Worm (Caenorhabditis elegans) whole organism, L1 larva: ENCODE measurements around the gene K08D8.7.

ENCODE experiments used
- C04F5.9 ChIP-seq: sonication (generic microtip); optimal IDR thresholded peaks from 2 replicates; lab custom pipeline; 2016; ENCODE audit warnings: missing genetic modification characterization, missing compliant biosample characterization
- C34B4.2 ChIP-seq: sonication (generic microtip); optimal IDR thresholded peaks from 2 replicates; lab custom pipeline; 2017; ENCODE audit warnings: mild to moderate bottlenecking, missing genetic modification characterization, missing compliant biosample characterization
- F16B12.6 ChIP-seq: fragments of 150-350 bp; optimal IDR thresholded peaks from 2 replicates; lab custom pipeline; 2014; ENCODE audit warnings: missing biosample characterization, missing genetic modification characterization
- Y116A8C.19 ChIP-seq: sonication (generic microtip); optimal IDR thresholded peaks from 2 replicates; lab custom pipeline; 2016; ENCODE audit warnings: missing compliant biosample characterization, missing genetic modification characterization, borderline replicate concordance
- aly-2 ChIP-seq: fragments of 150-350 bp; optimal IDR thresholded peaks from 2 replicates; lab custom pipeline; 2014; ENCODE audit warnings: missing biosample characterization, missing genetic modification characterization
- ceh-8 ChIP-seq: fragments of 200-800 bp; sonication (Bioruptor generic); optimal IDR thresholded peaks from 2 replicates; lab custom pipeline; 2018; ENCODE audit warnings: mild to moderate bottlenecking, missing genetic modification characterization, moderate library complexity, missing compliant biosample characterization
- ceh-82 ChIP-seq, 3 experiments: fragments of 150-350 bp in 1 of 3; sonication (generic microtip) in 2 of 3; optimal IDR thresholded peaks; 2 replicates each; lab custom pipeline; 2014 to 2017; ENCODE audit warnings: missing biosample characterization in 3 of 3, missing genetic modification characterization in 3 of 3
- ceh-88 ChIP-seq: fragments of 200-800 bp; sonication (Bioruptor generic); IDR thresholded peaks from 2 replicates; pipeline ENCODE4 v1.3.6; 2022; ENCODE audit warnings: missing genetic modification characterization, missing compliant biosample characterization
- ceh-90 ChIP-seq: sonication (generic microtip); optimal IDR thresholded peaks from 2 replicates; lab custom pipeline; 2016; ENCODE audit warnings: missing genetic modification characterization, missing compliant biosample characterization
- dpl-1 ChIP-seq, 3 experiments: fragments of 150-350 bp in 2 of 3; sonication (generic microtip) in 1 of 3; optimal IDR thresholded peaks; 2 replicates each; lab custom pipeline; 2014 to 2017; ENCODE audit warnings: missing biosample characterization in 3 of 3, missing genetic modification characterization in 3 of 3, missing genetic modification reagents in 3 of 3
- dsc-1 ChIP-seq: sonication (generic microtip); optimal IDR thresholded peaks from 2 replicates; lab custom pipeline; 2016; ENCODE audit warnings: mild to moderate bottlenecking, missing genetic modification characterization, missing compliant biosample characterization
- efl-1 ChIP-seq, 4 experiments: fragments of 150-350 bp; optimal IDR thresholded peaks in 3 of 4; peaks in 1 of 4; 1 replicate in 1 of 4; 2 replicates in 3 of 4; lab custom pipeline; 2014; ENCODE audit warnings: missing biosample characterization in 2 of 4, missing genetic modification characterization in 2 of 4, missing genetic modification reagents in 2 of 4
- egl-13 ChIP-seq: sonication (generic microtip); optimal IDR thresholded peaks from 2 replicates; lab custom pipeline; 2016; ENCODE audit warnings: missing genotype, missing genetic modification reagents, missing genetic modification characterization, missing compliant biosample characterization
- elt-2 ChIP-seq: sonication (generic microtip); optimal IDR thresholded peaks from 2 replicates; lab custom pipeline; 2016; ENCODE audit warnings: missing genetic modification characterization, mild to moderate bottlenecking, inconsistent platforms, missing compliant biosample characterization, missing genetic modification reagents
- elt-3 ChIP-seq, 6 experiments: fragments of 150-350 bp in 1 of 6; sonication (generic microtip); optimal IDR thresholded peaks; 2 replicates each; lab custom pipeline; 2017 to 2018; ENCODE audit warnings: missing biosample characterization in 6 of 6, missing genetic modification characterization in 6 of 6, inconsistent platforms in 1 of 6
- fkh-10 ChIP-seq: sonication (generic microtip); optimal IDR thresholded peaks from 2 replicates; lab custom pipeline; 2017; ENCODE audit warnings: missing biosample characterization, missing genetic modification reagents, missing genetic modification characterization
- fkh-4 ChIP-seq: sonication (generic microtip); optimal IDR thresholded peaks from 2 replicates; lab custom pipeline; 2016; ENCODE audit warnings: missing compliant biosample characterization, missing genetic modification characterization, borderline replicate concordance
- fkh-8 ChIP-seq: sonication (generic microtip); optimal IDR thresholded peaks from 2 replicates; lab custom pipeline; 2016; ENCODE audit warnings: mild to moderate bottlenecking, missing genetic modification characterization, missing compliant biosample characterization
- hpl-2 ChIP-seq: fragments of 150-350 bp; optimal IDR thresholded peaks from 2 replicates; lab custom pipeline; 2014; ENCODE audit warnings: missing biosample characterization, missing genetic modification reagents, missing genetic modification characterization
- irx-1 ChIP-seq: sonication (generic microtip); optimal IDR thresholded peaks from 2 replicates; lab custom pipeline; 2016; ENCODE audit warnings: missing genetic modification characterization, missing compliant biosample characterization
- jun-1 ChIP-seq: fragments of 150-350 bp; optimal IDR thresholded peaks from 2 replicates; lab custom pipeline; 2014; ENCODE audit warnings: missing biosample characterization, missing genetic modification reagents, missing genetic modification characterization
- lin-35 ChIP-seq, 2 experiments: fragments of 150-350 bp; optimal IDR thresholded peaks; 2 replicates each; lab custom pipeline; 2014; ENCODE audit warnings: missing biosample characterization in 2 of 2, missing genetic modification characterization in 2 of 2, missing genetic modification reagents in 2 of 2
- lsy-2 ChIP-seq, 2 experiments: fragments of 150-350 bp; optimal IDR thresholded peaks; 2 replicates each; lab custom pipeline; 2014; ENCODE audit warnings: missing biosample characterization in 2 of 2, missing genetic modification characterization in 2 of 2
- mab-9 ChIP-seq: fragments of 200-800 bp; sonication (Bioruptor generic); IDR thresholded peaks from 2 replicates; pipeline ENCODE4 v1.3.6; 2022; ENCODE audit warnings: missing genetic modification reagents, missing genetic modification characterization, missing compliant biosample characterization
- nhr-19 ChIP-seq: fragments of 200-800 bp; sonication (Bioruptor generic); conservative IDR thresholded peaks from 2 replicates; pipeline ENCODE4 v1.3.6; 2022; ENCODE audit warnings: missing genetic modification characterization, missing compliant biosample characterization
- nhr-20 ChIP-seq: sonication (generic microtip); optimal IDR thresholded peaks from 2 replicates; lab custom pipeline; 2016; ENCODE audit warnings: mild to moderate bottlenecking, missing genetic modification characterization, missing compliant biosample characterization
- nhr-77 ChIP-seq: fragments of 150-350 bp; optimal IDR thresholded peaks from 2 replicates; lab custom pipeline; 2014; ENCODE audit warnings: missing biosample characterization, missing genetic modification characterization
- nhr-85 ChIP-seq: sonication (generic microtip); peaks from one replicate; lab custom pipeline; 2016; ENCODE audit warnings: missing genetic modification characterization, inconsistent platforms, missing compliant biosample characterization
- nhr-90 ChIP-seq: sonication (generic microtip); optimal IDR thresholded peaks from 2 replicates; lab custom pipeline; 2016; ENCODE audit warnings: mild to moderate bottlenecking, missing genetic modification characterization, missing compliant biosample characterization; ENCODE audit not compliant: poor library complexity
- pqm-1 ChIP-seq: sonication (generic microtip); optimal IDR thresholded peaks from 3 replicates; lab custom pipeline; 2017; ENCODE audit warnings: missing biosample characterization, missing genetic modification characterization
- sox-4 ChIP-seq: sonication (generic microtip); optimal IDR thresholded peaks from 2 replicates; lab custom pipeline; 2016; ENCODE audit warnings: missing genetic modification characterization, missing compliant biosample characterization
- swsn-7 ChIP-seq: sonication (generic microtip); optimal IDR thresholded peaks from 2 replicates; lab custom pipeline; 2016; ENCODE audit warnings: missing genetic modification characterization, missing compliant biosample characterization
- unc-130 ChIP-seq: fragments of 150-350 bp; optimal IDR thresholded peaks from 2 replicates; lab custom pipeline; 2017; ENCODE audit warnings: missing biosample characterization, missing genetic modification characterization, inconsistent platforms
- unc-98 ChIP-seq: fragments of 200-800 bp; sonication (Bioruptor generic); IDR thresholded peaks from 2 replicates; pipeline ENCODE4 v1.3.6; 2022; ENCODE audit warnings: missing genetic modification characterization, missing compliant biosample characterization

Gene K08D8.7

DNA sequence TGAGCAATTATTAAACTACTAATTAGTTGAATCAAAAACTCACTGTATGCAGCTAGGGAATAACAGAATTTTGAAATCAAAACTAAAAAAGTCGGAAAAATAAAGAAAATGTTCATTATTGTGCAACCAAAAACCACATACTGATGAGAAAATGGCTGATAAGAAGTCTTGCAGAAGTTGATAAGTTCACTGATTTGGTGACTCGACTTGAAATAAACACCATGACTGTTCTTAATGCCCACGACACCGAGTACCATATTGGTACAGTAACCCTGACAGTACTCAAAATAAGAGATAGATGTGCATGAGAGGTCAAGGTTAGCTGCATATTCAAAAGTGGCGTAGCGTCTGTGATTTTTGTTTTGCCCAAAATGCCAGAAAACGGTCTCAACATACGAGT lies 10.6 kb upstream of the K08D8.7 start:
- TF ChIP-seq ceh-8 (GFP tag; lab: Kevin White, UChicago) (no peak), elt-2 (tag; lab: Kevin White, UChicago) (no peak), unc-98 (GFP tag; lab: Robert Waterston, UW) (no peak), nhr-19 (GFP tag; lab: Robert Waterston, UW) (no peak)

DNA sequence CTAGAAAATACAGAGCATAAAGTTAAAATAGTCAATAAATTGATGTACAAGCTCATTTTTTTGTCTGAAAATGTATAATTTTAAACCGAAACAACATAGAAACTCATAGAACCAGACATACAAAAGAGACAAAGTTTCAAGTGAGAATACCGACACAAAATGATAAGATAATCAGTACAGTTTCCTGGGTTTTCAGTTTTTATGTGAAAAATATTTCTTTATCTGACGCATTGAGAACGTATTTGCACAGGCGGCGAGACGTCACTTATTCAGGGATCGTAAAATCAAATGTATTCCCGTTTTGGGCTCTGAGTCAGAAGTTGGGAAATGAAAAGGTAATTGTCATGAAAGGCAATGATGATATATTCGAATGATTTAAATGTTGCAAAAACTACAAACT lies 6.2 kb upstream of the K08D8.7 start, which contains the start of gene K08D8.6:
Gene K08D8.6, minus strand, starts transcription at position 64 of the 400 bp plus-strand sequence.
- TF ChIP-seq elt-3 (tag; optimal IDR thresholded peaks at IDR 0.05; lab: Kevin White, UChicago) (no peak), efl-1 (optimal IDR thresholded peaks at IDR 0.05; lab: Kevin White, UChicago) (no peak), efl-1 (GFP tag; optimal IDR thresholded peaks at IDR 0.05 in 1 of 2; lab: Kevin White, UChicago) (peak in 1 of 2 experiments; percentile 30), elt-2 (tag; lab: Kevin White, UChicago) (peak; percentile 88), jun-1 (tag; lab: Kevin White, UChicago) (peak; percentile 7), F16B12.6 (tag; lab: Kevin White, UChicago) (no peak), pqm-1 (tag; lab: Kevin White, UChicago) (peak; percentile 78)

DNA sequence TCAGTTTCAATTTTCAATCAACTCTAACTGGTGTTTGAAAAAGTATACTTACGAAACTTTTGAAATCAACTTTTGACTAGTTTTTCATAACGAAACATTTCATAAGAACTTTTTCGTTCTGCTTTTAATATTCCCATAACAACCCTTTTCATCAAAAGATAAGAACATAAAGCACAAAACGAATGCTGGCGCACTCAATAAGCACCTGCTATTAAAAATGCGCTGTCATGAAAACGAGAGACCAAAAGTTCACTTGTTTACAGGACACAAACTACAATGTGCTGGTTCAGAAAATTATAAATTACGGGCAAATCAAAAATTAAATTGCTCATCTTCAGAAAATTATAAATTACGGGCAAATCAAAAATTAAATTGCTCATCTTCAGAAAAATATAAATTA lies 5.6 kb upstream of the K08D8.7 start:
- TF ChIP-seq elt-2 (tag; lab: Kevin White, UChicago) (peak; percentile 17), nhr-90 (tag; lab: Kevin White, UChicago) (no peak)

DNA sequence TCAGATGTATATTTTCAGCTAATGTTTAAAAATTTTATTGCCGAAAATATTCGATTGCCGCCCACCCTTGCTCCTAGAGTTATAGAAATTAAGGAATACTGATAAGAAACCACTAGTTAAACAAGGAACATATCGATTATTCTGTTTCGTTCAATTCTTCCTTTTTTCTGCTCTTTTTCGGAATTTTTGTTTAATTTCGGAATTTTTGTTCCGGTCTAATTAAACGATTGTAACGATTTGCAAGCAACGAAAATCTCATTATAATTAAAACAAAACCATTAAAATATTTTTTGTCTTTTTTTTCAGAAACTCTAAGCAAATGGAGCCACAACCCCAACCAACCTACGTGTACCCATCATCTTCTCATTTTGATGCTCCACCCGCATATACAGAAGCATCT lies 4.4 kb upstream of the K08D8.7 start, which contains the start of gene K08D8.1:
Gene K08D8.1, plus strand, starts transcription at position 301 of the 400 bp plus-strand sequence.
- no peak for TF ChIP-seq C34B4.2
- TF ChIP-seq dsc-1, result no peak
- TF ChIP-seq C04F5.9 (tag; lab: Kevin White, UChicago), result no peak
- no peak for TF ChIP-seq nhr-20
- TF ChIP-seq efl-1 (optimal IDR thresholded peaks at IDR 0.05; lab: Kevin White, UChicago), result no peak
- no peak for TF ChIP-seq efl-1 (GFP tag; optimal IDR thresholded peaks at IDR 0.05 in 1 of 2; lab: Kevin White, UChicago)
- TF ChIP-seq lsy-2 (tag; optimal IDR thresholded peaks at IDR 0.05; lab: Kevin White, UChicago), result no peak
- no peak for TF ChIP-seq ceh-90
- TF ChIP-seq nhr-90 (tag; lab: Kevin White, UChicago), result no peak
- no peak for TF ChIP-seq pqm-1 (tag; lab: Kevin White, UChicago)
- TF ChIP-seq dpl-1 (GFP tag; optimal IDR thresholded peaks at IDR 0.05; lab: Kevin White, UChicago), result no peak
- TF ChIP-seq ceh-8 (GFP tag; lab: Kevin White, UChicago), result no peak
- TF ChIP-seq fkh-4, result no peak
- no peak for TF ChIP-seq fkh-10 (GFP tag; lab: Kevin White, UChicago)

DNA sequence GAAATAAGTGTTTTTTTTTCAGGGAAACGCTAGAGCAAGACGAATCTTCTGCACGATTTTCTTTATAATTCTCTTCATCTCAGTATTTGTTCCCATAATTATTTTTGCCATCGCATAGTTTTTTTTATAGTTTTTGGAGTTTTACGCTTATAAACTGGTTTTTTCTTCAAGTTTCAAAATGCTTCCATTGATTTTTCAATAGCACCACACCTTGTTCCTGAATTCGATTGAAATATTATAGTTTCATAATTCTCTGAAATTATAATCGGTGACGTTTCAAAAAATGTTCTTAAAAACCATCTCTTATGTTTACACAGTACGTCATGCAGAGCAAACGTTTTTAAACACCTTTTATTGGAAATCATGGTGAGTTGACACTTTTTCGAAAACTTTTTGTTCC lies 3.5 kb upstream of the K08D8.7 start, which contains the start of gene K08D8.12:
Gene K08D8.12, plus strand, starts transcription at position 301 of the 400 bp plus-strand sequence.
- TF ChIP-seq nhr-85 (tag; lab: Kevin White, UChicago) (peak; percentile 6), irx-1 (tag; lab: Kevin White, UChicago) (no peak)

DNA sequence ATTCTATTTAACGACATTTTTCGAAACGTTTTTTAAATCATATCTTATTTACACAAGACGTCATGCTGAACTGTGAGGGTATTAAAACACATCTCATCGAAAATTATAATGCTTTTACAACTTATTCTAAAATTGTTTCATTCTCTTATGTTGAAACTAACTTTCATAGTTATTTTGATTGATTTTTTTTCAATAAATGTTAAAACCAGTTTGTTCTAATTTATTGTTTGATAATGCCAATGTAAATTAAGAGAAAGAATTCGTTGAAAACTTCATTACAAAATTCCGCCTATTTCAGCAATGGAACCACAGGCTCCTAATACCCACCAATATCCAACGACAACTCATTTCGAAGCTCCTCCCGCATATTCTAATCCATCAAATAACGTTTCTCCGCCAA lies 1.6 kb upstream of the K08D8.7 start, which contains the start of gene K08D8.11:
Gene K08D8.11, plus strand, starts transcription at position 301 of the 400 bp plus-strand sequence.
- TF ChIP-seq sox-4 (tag; lab: Kevin White, UChicago), result no peak
- no peak for TF ChIP-seq egl-13 (tag; lab: Kevin White, UChicago)
- TF ChIP-seq lin-35 (GFP tag; optimal IDR thresholded peaks at IDR 0.05; lab: Kevin White, UChicago), result no peak
- TF ChIP-seq aly-2 (tag; lab: Kevin White, UChicago), result no peak
- TF ChIP-seq hpl-2 (GFP tag; lab: Kevin White, UChicago), result no peak
- no peak for TF ChIP-seq Y116A8C.19 (tag; lab: Kevin White, UChicago)
- no peak for TF ChIP-seq unc-130 (tag; lab: Kevin White, UChicago)
- no peak for TF ChIP-seq mab-9 (GFP tag; lab: Robert Waterston, UW)
- TF ChIP-seq ceh-82 (tag; optimal IDR thresholded peaks at IDR 0.05; lab: Kevin White, UChicago), result no peak
- no peak for TF ChIP-seq nhr-77 (tag; lab: Kevin White, UChicago)
- TF ChIP-seq ceh-88 (GFP tag; lab: Robert Waterston, UW), result no peak
- TF ChIP-seq elt-2 (tag; lab: Kevin White, UChicago), result no peak
- TF ChIP-seq fkh-8 (tag; lab: Kevin White, UChicago), result no peak
- TF ChIP-seq swsn-7 (tag; lab: Kevin White, UChicago), result no peak
